Worm (Caenorhabditis elegans): ENCODE measurements around the gene srd-43.

ce11 chrX:13323697-13324096 lies 18.1 kb upstream of the srd-43 start:
- no peak for TF ChIP-seq ref-1 (GFP tag; conservative IDR thresholded peaks at IDR 0.05)
- no peak for TF ChIP-seq flt-1 (GFP tag; IDR thresholded peaks at IDR 0.05)
- TF ChIP-seq klf-2 (GFP tag; conservative IDR thresholded peaks at IDR 0.05): no peak
- TF ChIP-seq ztf-29 (GFP tag; IDR thresholded peaks at IDR 0.05): no peak
- TF ChIP-seq cog-1 (tag; optimal IDR thresholded peaks at IDR 0.05): no peak

Data from whole organism, midembryonic.